Worm (Caenorhabditis elegans): ENCODE measurements around the gene F26D2.14.

ce11 chrV:16393728-16394127 lies 41.9 kb upstream of the F26D2.14 start, which contains the start of gene srd-63:
- TF ChIP-seq mdl-1 (tag; optimal IDR thresholded peaks at IDR 0.05) (no peak), nhr-11 (tag; optimal IDR thresholded peaks at IDR 0.05) (no peak), lin-39 (tag; optimal IDR thresholded peaks at IDR 0.05) (no peak)
